Worm (Caenorhabditis elegans): ENCODE data around the gene pph-5.

- TF ChIP-seq W03F9.2 (tag; optimal IDR thresholded peaks at IDR 0.05) (no peak), him-1 (tag; optimal IDR thresholded peaks at IDR 0.05) (no peak)
Observed at ce11 chrV:19202800-19203199, 12.5 kb downstream of the pph-5 start.

Measured in whole organism, L4/young adult.